Worm (Caenorhabditis elegans) whole organism, young adult: ENCODE data around the gene T23E7.6.

Experiments
- B0019.2 ChIP-seq: fragments of 200-800 bp; sonication (Bioruptor generic); conservative IDR thresholded peaks from 2 replicates; pipeline ENCODE4 v1.3.6; 2022; ENCODE audit warnings: missing genetic modification reagents, missing genetic modification characterization, missing compliant biosample characterization
- B0261.1 ChIP-seq: sonication (generic microtip); optimal IDR thresholded peaks from 2 replicates; lab custom pipeline; 2016; ENCODE audit warnings: mild to moderate bottlenecking, missing genetic modification characterization, moderate library complexity, missing compliant biosample characterization
- C06A6.2 ChIP-seq: fragments of 200-800 bp; sonication (Bioruptor generic); conservative IDR thresholded peaks from 2 replicates; pipeline ENCODE4 v1.3.6; 2022; ENCODE audit warnings: missing genetic modification characterization, missing compliant biosample characterization
- F22D6.2 ChIP-seq: sonication (generic microtip); optimal IDR thresholded peaks from 2 replicates; lab custom pipeline; 2016; ENCODE audit warnings: mild to moderate bottlenecking, missing genetic modification characterization, missing compliant biosample characterization
- F39B2.1 ChIP-seq: fragments of 200-800 bp; sonication (Bioruptor generic); IDR thresholded peaks from 2 replicates; pipeline ENCODE4 v1.3.6; 2022; ENCODE audit warnings: missing genetic modification reagents, missing genetic modification characterization, missing compliant biosample characterization
- F49E8.2 ChIP-seq: sonication (generic microtip); optimal IDR thresholded peaks from 3 replicates; lab custom pipeline; 2017; ENCODE audit warnings: missing genetic modification characterization, mild to moderate bottlenecking, missing compliant biosample characterization, antibody characterized with exemption, moderate library complexity; ENCODE audit not compliant: insufficient read depth
- F57A8.1 ChIP-seq: fragments of 200-800 bp; sonication (Bioruptor generic); optimal IDR thresholded peaks from 2 replicates; lab custom pipeline; 2018; ENCODE audit warnings: mild to moderate bottlenecking, missing genetic modification characterization, moderate library complexity, missing compliant biosample characterization
- K11D2.4 ChIP-seq: fragments of 200-800 bp; sonication (Bioruptor generic); IDR thresholded peaks from 2 replicates; pipeline ENCODE4 v1.3.6; 2022; ENCODE audit warnings: missing genetic modification reagents, missing genetic modification characterization, missing compliant biosample characterization
- T07F8.4 ChIP-seq: sonication (generic microtip); optimal IDR thresholded peaks from 2 replicates; lab custom pipeline; 2016; ENCODE audit warnings: mild to moderate bottlenecking, missing genetic modification characterization, moderate library complexity, missing compliant biosample characterization
- T26A5.8 ChIP-seq: sonication (generic microtip); optimal IDR thresholded peaks from 2 replicates; lab custom pipeline; 2016; ENCODE audit warnings: missing genetic modification characterization, missing compliant biosample characterization
- Y95B8A.8 ChIP-seq: fragments of 200-800 bp; sonication (Bioruptor generic); IDR thresholded peaks from 2 replicates; pipeline ENCODE4 v1.3.6; 2022; ENCODE audit warnings: missing genetic modification reagents, missing genetic modification characterization, missing compliant biosample characterization
- ama-1 ChIP-seq, 3 experiments: fragments of 150-350 bp in 1 of 3; sonication (generic microtip) in 2 of 3; optimal IDR thresholded peaks; 2 replicates each; lab custom pipeline; 2014 to 2018; ENCODE audit warnings: missing biosample characterization in 2 of 3, missing genetic modification characterization in 2 of 3, missing genetic modification reagents in 2 of 3
- atf-7 ChIP-seq: sonication (generic microtip); optimal IDR thresholded peaks from 2 replicates; lab custom pipeline; 2017; ENCODE audit warnings: mild to moderate bottlenecking, missing genetic modification characterization, missing compliant biosample characterization
- athp-1 ChIP-seq: sonication (generic microtip); optimal IDR thresholded peaks from 2 replicates; lab custom pipeline; 2017; ENCODE audit warnings: mild to moderate bottlenecking, missing genetic modification characterization, missing compliant biosample characterization
- attf-6 ChIP-seq: fragments of 200-800 bp; sonication (Bioruptor generic); IDR thresholded peaks from 2 replicates; pipeline ENCODE4 v1.3.6; 2022; ENCODE audit warnings: missing genetic modification reagents, missing genetic modification characterization, missing compliant biosample characterization
- bed-1 ChIP-seq: fragments of 200-800 bp; sonication (Bioruptor generic); IDR thresholded peaks from 2 replicates; pipeline ENCODE4 v1.3.6; 2022; ENCODE audit warnings: missing genetic modification reagents, missing genetic modification characterization, missing compliant biosample characterization
- ceh-27 ChIP-seq: fragments of 200-800 bp; sonication (Bioruptor generic); optimal IDR thresholded peaks from 2 replicates; lab custom pipeline; 2018; ENCODE audit warnings: mild to moderate bottlenecking, missing genetic modification characterization, moderate library complexity, missing compliant biosample characterization
- ceh-58 ChIP-seq: fragments of 200-800 bp; sonication (Bioruptor generic); IDR thresholded peaks from 2 replicates; pipeline ENCODE4 v1.3.6; 2022; ENCODE audit warnings: missing genetic modification characterization, missing compliant biosample characterization
- egl-18 ChIP-seq: fragments of 200-800 bp; sonication (Bioruptor generic); IDR thresholded peaks from 2 replicates; pipeline ENCODE4 v1.3.6; 2022; ENCODE audit warnings: missing genetic modification reagents, missing genetic modification characterization, missing compliant biosample characterization
- hlh-26 ChIP-seq: fragments of 200-800 bp; sonication (Bioruptor generic); conservative IDR thresholded peaks from 2 replicates; pipeline ENCODE4 v1.3.6; 2022; ENCODE audit warnings: missing genetic modification reagents, missing genetic modification characterization, missing compliant biosample characterization
- hrde-1 ChIP-seq: sonication (generic microtip); optimal IDR thresholded peaks from 2 replicates; lab custom pipeline; 2016; ENCODE audit warnings: missing genetic modification characterization, mild to moderate bottlenecking, missing compliant biosample characterization, moderate library complexity, missing genotype, missing genetic modification reagents, borderline replicate concordance
- lin-26 ChIP-seq: fragments of 200-800 bp; sonication (Bioruptor generic); IDR thresholded peaks from 2 replicates; pipeline ENCODE4 v1.3.6; 2022; ENCODE audit warnings: missing genetic modification reagents, missing genetic modification characterization, missing compliant biosample characterization
- madf-6 ChIP-seq: fragments of 200-800 bp; sonication (Bioruptor generic); IDR thresholded peaks from 2 replicates; pipeline ENCODE4 v1.3.6; 2022; ENCODE audit warnings: missing genetic modification reagents, missing genetic modification characterization, missing compliant biosample characterization
- mcd-1 ChIP-seq: fragments of 200-800 bp; sonication (Bioruptor generic); IDR thresholded peaks from 2 replicates; pipeline ENCODE4 v1.3.6; 2022; ENCODE audit warnings: missing genetic modification reagents, missing genetic modification characterization, missing compliant biosample characterization
- mes-4 ChIP-seq: sonication (generic microtip); optimal IDR thresholded peaks from 2 replicates; lab custom pipeline; 2016; ENCODE audit warnings: missing genotype, missing genetic modification characterization, missing compliant biosample characterization
- nfya-1 ChIP-seq: sonication (generic microtip); optimal IDR thresholded peaks from 2 replicates; lab custom pipeline; 2017; ENCODE audit warnings: antibody characterized with exemption, missing compliant biosample characterization, missing genetic modification characterization, borderline replicate concordance; ENCODE audit not compliant: insufficient read depth
- nhr-120 ChIP-seq: fragments of 200-800 bp; sonication (Bioruptor generic); IDR thresholded peaks from 2 replicates; pipeline ENCODE4 v1.3.6; 2022; ENCODE audit warnings: missing genetic modification characterization, missing compliant biosample characterization
- nhr-179 ChIP-seq: sonication (generic microtip); optimal IDR thresholded peaks from 2 replicates; lab custom pipeline; 2016; ENCODE audit warnings: mild to moderate bottlenecking, missing genetic modification characterization, missing compliant biosample characterization
- nhr-27 ChIP-seq: fragments of 200-800 bp; sonication (Bioruptor generic); optimal IDR thresholded peaks from 2 replicates; lab custom pipeline; 2018; ENCODE audit warnings: mild to moderate bottlenecking, missing genetic modification characterization, moderate library complexity, missing compliant biosample characterization
- nhr-80 ChIP-seq: sonication (generic microtip); optimal IDR thresholded peaks from 2 replicates; lab custom pipeline; 2016; ENCODE audit warnings: missing genetic modification characterization, missing compliant biosample characterization
- pbrm-1 ChIP-seq: fragments of 200-800 bp; sonication (Bioruptor generic); IDR thresholded peaks from 2 replicates; pipeline ENCODE4 v1.3.6; 2022; ENCODE audit warnings: missing genetic modification reagents, missing genetic modification characterization, missing compliant biosample characterization
- pha-4 ChIP-seq: fragments of 150-350 bp; sonication (generic microtip); optimal IDR thresholded peaks from 2 replicates; lab custom pipeline; 2014; ENCODE audit warnings: missing biosample characterization, missing genetic modification reagents, missing genetic modification characterization
- rcor-1 ChIP-seq: fragments of 200-800 bp; sonication (Bioruptor generic); IDR thresholded peaks from 2 replicates; pipeline ENCODE4 v1.3.6; 2022; ENCODE audit warnings: missing genetic modification reagents, missing genetic modification characterization, missing compliant biosample characterization
- rec-8 ChIP-seq, 2 experiments: sonication (generic microtip); optimal IDR thresholded peaks; 2 replicates each; lab custom pipeline; 2016; ENCODE audit warnings: mild to moderate bottlenecking in 2 of 2, missing genetic modification characterization in 2 of 2, missing genetic modification reagents in 2 of 2, missing genotype in 2 of 2, missing biosample characterization in 1 of 2, missing compliant biosample characterization in 1 of 2, moderate library complexity in 1 of 2
- sdz-38 ChIP-seq: sonication (generic microtip); optimal IDR thresholded peaks from 2 replicates; lab custom pipeline; 2016; ENCODE audit warnings: missing genotype, missing genetic modification characterization, missing compliant biosample characterization
- snpc-3.4 ChIP-seq: sonication (generic microtip); optimal IDR thresholded peaks from 2 replicates; lab custom pipeline; 2017; ENCODE audit warnings: missing genetic modification characterization, mild to moderate bottlenecking, missing compliant biosample characterization, antibody characterized with exemption, moderate library complexity, missing genotype, missing genetic modification reagents
- snpc-4 ChIP-seq, 5 experiments: fragments of 150-350 bp in 1 of 5; sonication (generic microtip) in 4 of 5; optimal IDR thresholded peaks; 2 replicates each; lab custom pipeline; 2014 to 2018; ENCODE audit warnings: missing genetic modification characterization in 5 of 5, missing biosample characterization in 3 of 5, antibody characterized with exemption in 2 of 5, mild to moderate bottlenecking in 2 of 5, missing compliant biosample characterization in 2 of 5, missing genotype in 2 of 5, moderate library complexity in 2 of 5, missing genetic modification reagents in 1 of 5
- somi-1 ChIP-seq: fragments of 200-800 bp; sonication (Bioruptor generic); optimal IDR thresholded peaks from 2 replicates; lab custom pipeline; 2018; ENCODE audit warnings: mild to moderate bottlenecking, missing genetic modification characterization, missing compliant biosample characterization
- unc-130 ChIP-seq: sonication (generic microtip); optimal IDR thresholded peaks from 2 replicates; lab custom pipeline; 2016; ENCODE audit warnings: missing genetic modification reagents, missing genetic modification characterization, missing compliant biosample characterization
- unc-62 ChIP-seq: fragments of 150-350 bp; optimal IDR thresholded peaks from 2 replicates; lab custom pipeline; 2014; ENCODE audit warnings: missing biosample characterization, missing genetic modification reagents, missing genetic modification characterization
- ztf-22 ChIP-seq: fragments of 200-800 bp; sonication (Bioruptor generic); optimal IDR thresholded peaks from 2 replicates; lab custom pipeline; 2018; ENCODE audit warnings: mild to moderate bottlenecking, missing genetic modification characterization, moderate library complexity, missing compliant biosample characterization
- ztf-26 ChIP-seq: sonication (generic microtip); optimal IDR thresholded peaks from 2 replicates; lab custom pipeline; 2017; ENCODE audit warnings: missing genetic modification characterization, missing compliant biosample characterization

The T23E7.6 gene

DNA sequence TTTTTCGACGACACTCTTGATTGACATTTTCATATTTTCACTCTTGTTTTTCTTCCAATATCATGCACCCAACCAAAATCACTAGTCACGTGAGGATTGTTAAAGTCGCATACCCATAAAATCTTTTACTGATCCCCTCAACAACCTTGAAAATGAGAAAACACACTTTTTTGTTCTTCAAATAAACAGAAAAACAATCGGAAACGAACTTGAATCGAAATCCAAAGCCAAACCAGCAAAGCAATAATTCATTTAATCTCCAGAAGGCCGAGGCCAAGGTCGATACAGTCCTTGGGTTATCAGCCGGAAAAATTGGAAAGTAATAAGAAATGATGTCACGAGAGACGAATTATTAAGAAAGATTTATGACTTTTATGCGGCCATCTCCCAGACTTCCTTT is 40.8 kb downstream of the T23E7.6 start:
- TF ChIP-seq T07F8.4 (tag; lab: Kevin White, UChicago), result no peak
- no peak for TF ChIP-seq mes-4 (tag; lab: Kevin White, UChicago)
- TF ChIP-seq ama-1 (optimal IDR thresholded peaks at IDR 0.05; lab: Kevin White, UChicago), result no peak
- TF ChIP-seq ama-1 (GFP tag; optimal IDR thresholded peaks at IDR 0.05; lab: Kevin White, UChicago), result no peak
- no peak for TF ChIP-seq C06A6.2
- no peak for TF ChIP-seq ztf-22 (GFP tag; lab: Kevin White, UChicago)
- no peak for TF ChIP-seq F22D6.2 (tag; lab: Kevin White, UChicago)
- no peak for TF ChIP-seq egl-18
- no peak for TF ChIP-seq ceh-58 (GFP tag; lab: Robert Waterston, UW)
- TF ChIP-seq hlh-26 (GFP tag; lab: Robert Waterston, UW), result no peak
- no peak for TF ChIP-seq nfya-1 (tag; lab: Kevin White, UChicago)
- TF ChIP-seq atf-7 (tag; lab: Kevin White, UChicago), result no peak
- TF ChIP-seq Y95B8A.8 (GFP tag; lab: Robert Waterston, UW), result no peak
- TF ChIP-seq B0261.1, result no peak
- no peak for TF ChIP-seq mcd-1 (GFP tag; lab: Robert Waterston, UW)
- TF ChIP-seq nhr-27 (tag; lab: Kevin White, UChicago), result no peak

DNA sequence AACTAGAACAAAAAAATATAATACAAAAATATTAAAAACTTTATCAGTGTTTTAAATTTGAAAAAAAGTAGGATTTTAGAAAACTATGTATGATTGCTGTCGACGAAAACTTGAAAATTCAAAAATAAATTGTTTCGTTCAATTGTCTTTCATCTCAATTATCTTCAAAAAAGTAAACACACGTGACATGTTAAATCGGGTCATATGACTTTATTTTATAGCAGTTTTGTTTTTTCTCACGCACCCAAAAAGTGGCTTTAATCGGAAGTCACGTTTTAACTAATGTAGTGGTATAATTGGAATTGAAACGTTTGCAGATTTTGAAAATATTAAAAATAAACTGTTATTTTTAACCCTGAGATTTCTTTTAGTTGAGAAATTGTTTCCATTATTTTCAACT is 41.8 kb downstream of the T23E7.6 start:
- TF ChIP-seq F39B2.1 (no peak), attf-6 (GFP tag; lab: Robert Waterston, UW) (no peak), athp-1 (tag; lab: Kevin White, UChicago) (no peak), nfya-1 (tag; lab: Kevin White, UChicago) (no peak), lin-26 (GFP tag; lab: Robert Waterston, UW) (no peak), T26A5.8 (tag; lab: Kevin White, UChicago) (no peak), F57A8.1 (GFP tag; lab: Kevin White, UChicago) (no peak)
- TF ChIP-seq, all 124 proteins: peak for 0

- TF ChIP-seq F22D6.2 (tag; lab: Kevin White, UChicago), result peak; percentile 21
- peak; percentile 77 for TF ChIP-seq ztf-26 (tag; lab: Kevin White, UChicago)
- no peak for TF ChIP-seq rec-8 (tag; optimal IDR thresholded peaks at IDR 0.05; lab: Kevin White, UChicago)
- peak; percentile 19 for TF ChIP-seq nhr-80 (tag; lab: Kevin White, UChicago)
- TF ChIP-seq unc-62, result no peak
- no peak for TF ChIP-seq hrde-1 (tag; lab: Kevin White, UChicago)
- no peak for TF ChIP-seq nhr-179 (tag; lab: Kevin White, UChicago)
- TF ChIP-seq pbrm-1 (GFP tag; lab: Robert Waterston, UW), result no peak
- TF ChIP-seq snpc-3.4 (tag; lab: Kevin White, UChicago), result no peak
- TF ChIP-seq somi-1 (GFP tag; lab: Kevin White, UChicago), result peak; percentile 81
- no peak for TF ChIP-seq F49E8.2 (tag; lab: Kevin White, UChicago)
- no peak for TF ChIP-seq unc-130
- no peak for TF ChIP-seq rcor-1 (GFP tag; lab: Robert Waterston, UW)
- no peak for TF ChIP-seq snpc-4 (GFP tag; optimal IDR thresholded peaks at IDR 0.05; lab: Kevin White, UChicago)
- no peak for TF ChIP-seq snpc-4 (tag; optimal IDR thresholded peaks at IDR 0.05; lab: Kevin White, UChicago)
- no peak for TF ChIP-seq T07F8.4 (tag; lab: Kevin White, UChicago)
- no peak for TF ChIP-seq nhr-120 (GFP tag; lab: Robert Waterston, UW)
- peak; percentile 10 for TF ChIP-seq ceh-27 (GFP tag; lab: Kevin White, UChicago)
- TF ChIP-seq pha-4 (tag; lab: Kevin White, UChicago), result no peak
- peak; percentile 4 for TF ChIP-seq sdz-38 (tag; lab: Kevin White, UChicago)
- TF ChIP-seq B0019.2 (GFP tag; lab: Robert Waterston, UW), result no peak
- no peak for TF ChIP-seq madf-6 (GFP tag; lab: Robert Waterston, UW)
- TF ChIP-seq K11D2.4 (GFP tag; lab: Robert Waterston, UW), result peak; percentile 52; the same call in 1 of the 2 replicates
- TF ChIP-seq bed-1, result no peak
Observed at ce11 chrX:17640790-17641189, 43.8 kb downstream of the T23E7.6 start, which contains the start of gene H18N23.2. H18N23.2 (minus strand) TSS chrX:17640871.
